Worm (Caenorhabditis elegans) whole organism, early embryonic: ENCODE results near the gene nhr-54.

ENCODE experiments used
- B0310.2 ChIP-seq: sonication (generic microtip); optimal IDR thresholded peaks from 2 replicates; lab custom pipeline; 2016; ENCODE audit warnings: mild to moderate bottlenecking, missing genetic modification characterization, missing compliant biosample characterization
- F13C5.2 ChIP-seq: sonication (generic microtip); optimal IDR thresholded peaks from 2 replicates; lab custom pipeline; 2017; ENCODE audit warnings: mild to moderate bottlenecking, missing genetic modification characterization, inconsistent platforms, missing compliant biosample characterization
- ama-1 ChIP-seq: fragments of 150-350 bp; optimal IDR thresholded peaks from 2 replicates; lab custom pipeline; 2014
- ceh-13 ChIP-seq: fragments of 200-800 bp; sonication (Bioruptor generic); optimal IDR thresholded peaks from 2 replicates; lab custom pipeline; 2018; ENCODE audit warnings: mild to moderate bottlenecking, missing genetic modification characterization, missing compliant biosample characterization
- ets-7 ChIP-seq: sonication (generic microtip); optimal IDR thresholded peaks from 2 replicates; lab custom pipeline; 2016; ENCODE audit warnings: missing genotype, missing genetic modification characterization, missing compliant biosample characterization
- flt-1 ChIP-seq: fragments of 200-800 bp; sonication (Bioruptor generic); IDR thresholded peaks from 2 replicates; pipeline ENCODE4 v1.3.6; 2022; ENCODE audit warnings: missing genetic modification characterization, missing compliant biosample characterization
- hmbx-1 ChIP-seq: sonication (generic microtip); optimal IDR thresholded peaks from 2 replicates; lab custom pipeline; 2016; ENCODE audit warnings: mild to moderate bottlenecking, missing genetic modification characterization, missing compliant biosample characterization
- hnd-1 ChIP-seq: sonication (generic microtip); optimal IDR thresholded peaks from 2 replicates; lab custom pipeline; 2016; ENCODE audit warnings: missing genetic modification characterization, missing compliant biosample characterization
- pes-1 ChIP-seq: fragments of 200-800 bp; sonication (Bioruptor generic); IDR thresholded peaks from 2 replicates; pipeline ENCODE4 v1.3.6; 2022; ENCODE audit warnings: missing genetic modification reagents, missing genetic modification characterization, missing compliant biosample characterization
- scrt-1 ChIP-seq: fragments of 200-800 bp; sonication (Bioruptor generic); IDR thresholded peaks from 2 replicates; pipeline ENCODE4 v1.3.6; 2022; ENCODE audit warnings: missing genetic modification characterization, missing compliant biosample characterization
- tbx-11 ChIP-seq: fragments of 200-800 bp; sonication (Bioruptor generic); IDR thresholded peaks from 2 replicates; pipeline ENCODE4 v1.3.6; 2022; ENCODE audit warnings: missing genetic modification characterization, missing compliant biosample characterization
- tra-4 ChIP-seq: sonication (generic microtip); optimal IDR thresholded peaks from 2 replicates; lab custom pipeline; 2017; ENCODE audit warnings: missing genetic modification characterization, missing compliant biosample characterization

DNA sequence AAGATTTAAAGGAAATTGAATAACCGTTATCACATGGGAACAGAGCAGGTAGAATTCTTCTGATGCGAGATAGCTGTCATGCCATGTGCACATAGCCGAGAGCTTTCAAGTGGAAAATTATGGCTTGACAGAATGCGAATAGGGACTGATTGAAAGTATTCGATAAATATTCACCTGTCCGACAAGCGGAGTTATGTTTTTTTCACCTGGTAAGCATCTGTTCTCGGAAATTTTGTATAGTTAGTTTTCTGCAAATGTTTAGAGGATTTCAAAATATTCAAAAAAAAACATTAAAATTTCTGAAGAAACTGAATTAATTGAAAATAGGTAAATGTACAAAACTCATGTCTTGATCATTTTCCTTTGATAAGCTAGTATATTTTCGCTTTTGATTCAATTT lies 8.2 kb downstream of the nhr-54 start, which contains the start of gene srh-136:
- TF ChIP-seq ama-1 (lab: Kevin White, UChicago) (no peak), ceh-13 (no peak), hnd-1 (no peak), flt-1 (GFP tag; lab: Robert Waterston, UW) (no peak), scrt-1 (GFP tag; lab: Robert Waterston, UW) (no peak), B0310.2 (tag; lab: Kevin White, UChicago) (no peak), tbx-11 (GFP tag; lab: Robert Waterston, UW) (no peak), hmbx-1 (no peak), ets-7 (tag; lab: Kevin White, UChicago) (no peak), F13C5.2 (tag; lab: Kevin White, UChicago) (no peak), pes-1 (no peak), tra-4 (tag; lab: Kevin White, UChicago) (no peak)
